Worm (Caenorhabditis elegans) whole organism, early embryonic: ENCODE measurements around the gene mrpl-48.

Experiments used
- B0310.2 ChIP-seq: sonication (generic microtip); optimal IDR thresholded peaks from 2 replicates; lab custom pipeline; 2016; ENCODE audit warnings: mild to moderate bottlenecking, missing genetic modification characterization, missing compliant biosample characterization
- F13C5.2 ChIP-seq: sonication (generic microtip); optimal IDR thresholded peaks from 2 replicates; lab custom pipeline; 2017; ENCODE audit warnings: mild to moderate bottlenecking, missing genetic modification characterization, inconsistent platforms, missing compliant biosample characterization
- aly-1 ChIP-seq: sonication (generic microtip); optimal IDR thresholded peaks from 2 replicates; lab custom pipeline; 2016; ENCODE audit warnings: missing genetic modification characterization, missing compliant biosample characterization
- ama-1 ChIP-seq: fragments of 150-350 bp; optimal IDR thresholded peaks from 2 replicates; lab custom pipeline; 2014
- ceh-13 ChIP-seq: fragments of 200-800 bp; sonication (Bioruptor generic); optimal IDR thresholded peaks from 2 replicates; lab custom pipeline; 2018; ENCODE audit warnings: mild to moderate bottlenecking, missing genetic modification characterization, missing compliant biosample characterization
- ceh-36 ChIP-seq: sonication (generic microtip); optimal IDR thresholded peaks from 2 replicates; lab custom pipeline; 2016; ENCODE audit warnings: missing genetic modification characterization, inconsistent platforms, missing compliant biosample characterization
- ets-7 ChIP-seq: sonication (generic microtip); optimal IDR thresholded peaks from 2 replicates; lab custom pipeline; 2016; ENCODE audit warnings: missing genotype, missing genetic modification characterization, missing compliant biosample characterization
- flt-1 ChIP-seq: fragments of 200-800 bp; sonication (Bioruptor generic); IDR thresholded peaks from 2 replicates; pipeline ENCODE4 v1.3.6; 2022; ENCODE audit warnings: missing genetic modification characterization, missing compliant biosample characterization
- hmbx-1 ChIP-seq: sonication (generic microtip); optimal IDR thresholded peaks from 2 replicates; lab custom pipeline; 2016; ENCODE audit warnings: mild to moderate bottlenecking, missing genetic modification characterization, missing compliant biosample characterization
- hmg-4 ChIP-seq: fragments of 200-800 bp; sonication (Bioruptor generic); optimal IDR thresholded peaks from 2 replicates; lab custom pipeline; 2018; ENCODE audit warnings: mild to moderate bottlenecking, missing genetic modification characterization, missing compliant biosample characterization
- hnd-1 ChIP-seq: sonication (generic microtip); optimal IDR thresholded peaks from 2 replicates; lab custom pipeline; 2016; ENCODE audit warnings: missing genetic modification characterization, missing compliant biosample characterization
- pes-1 ChIP-seq: fragments of 200-800 bp; sonication (Bioruptor generic); IDR thresholded peaks from 2 replicates; pipeline ENCODE4 v1.3.6; 2022; ENCODE audit warnings: missing genetic modification reagents, missing genetic modification characterization, missing compliant biosample characterization
- scrt-1 ChIP-seq: fragments of 200-800 bp; sonication (Bioruptor generic); IDR thresholded peaks from 2 replicates; pipeline ENCODE4 v1.3.6; 2022; ENCODE audit warnings: missing genetic modification characterization, missing compliant biosample characterization
- sea-1 ChIP-seq: fragments of 200-800 bp; sonication (Bioruptor generic); conservative IDR thresholded peaks from 2 replicates; pipeline ENCODE4 v1.3.6; 2022; ENCODE audit warnings: missing genetic modification characterization, missing compliant biosample characterization
- tbx-11 ChIP-seq: fragments of 200-800 bp; sonication (Bioruptor generic); IDR thresholded peaks from 2 replicates; pipeline ENCODE4 v1.3.6; 2022; ENCODE audit warnings: missing genetic modification characterization, missing compliant biosample characterization
- tbx-37 ChIP-seq: fragments of 200-800 bp; sonication (Bioruptor generic); conservative IDR thresholded peaks from 2 replicates; pipeline ENCODE4 v1.3.6; 2022; ENCODE audit warnings: missing genetic modification reagents, missing genetic modification characterization, missing compliant biosample characterization
- tra-4 ChIP-seq: sonication (generic microtip); optimal IDR thresholded peaks from 2 replicates; lab custom pipeline; 2017; ENCODE audit warnings: missing genetic modification characterization, missing compliant biosample characterization

The mrpl-48 gene

ce11 chrV:5593406-5593805, at the start of gene mrpl-48:
TSS of gene mrpl-48 (plus strand) at chrV:5593706.
- no peak for TF ChIP-seq hmbx-1

DNA sequence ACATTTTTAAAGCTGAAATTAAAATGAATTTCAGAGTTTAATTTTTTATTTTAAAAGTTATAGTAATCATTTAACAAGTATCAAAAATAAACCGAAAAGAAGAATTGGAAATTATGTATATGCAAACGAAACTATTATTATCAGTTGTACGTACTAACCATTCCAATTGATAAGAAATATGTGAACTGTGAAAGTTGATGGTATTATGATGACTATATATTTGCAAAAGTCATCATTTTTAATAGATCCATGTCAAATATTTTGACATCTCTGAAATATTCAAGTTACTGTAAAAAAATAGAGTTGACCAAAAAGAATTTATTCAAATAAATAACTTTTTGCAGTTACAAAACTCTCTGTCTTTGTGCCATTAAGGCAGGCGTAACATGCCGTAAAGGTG, 45.5 kb upstream of the mrpl-48 start, which contains the start of gene ugt-48:
ugt-48 (minus strand) TSS at position 12 of the 400 bp plus-strand sequence.
- TF ChIP-seq ceh-36, result no peak
- no peak for TF ChIP-seq tra-4

DNA sequence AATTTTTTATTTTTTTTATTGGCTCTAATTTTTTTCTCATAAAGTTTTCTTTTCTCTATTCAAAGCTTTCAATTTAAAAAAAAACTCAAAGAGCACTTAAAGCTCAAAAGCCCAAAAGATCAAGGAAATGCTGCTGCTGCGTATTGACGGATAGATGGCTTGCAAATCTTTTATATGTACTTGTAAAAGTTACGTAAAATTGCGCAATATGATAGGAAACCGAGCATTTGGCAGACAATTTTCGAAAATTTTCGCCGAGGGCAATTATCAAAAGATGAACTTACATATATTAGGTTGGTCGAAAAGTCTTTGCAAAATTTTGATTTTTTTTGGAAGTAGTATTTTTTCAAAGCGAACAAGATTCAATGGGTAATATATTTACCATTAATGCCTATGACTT, 45.0 kb upstream of the mrpl-48 start:
- TF ChIP-seq ama-1 (lab: Kevin White, UChicago) (no peak), tbx-37 (GFP tag; lab: Robert Waterston, UW) (no peak)

DNA sequence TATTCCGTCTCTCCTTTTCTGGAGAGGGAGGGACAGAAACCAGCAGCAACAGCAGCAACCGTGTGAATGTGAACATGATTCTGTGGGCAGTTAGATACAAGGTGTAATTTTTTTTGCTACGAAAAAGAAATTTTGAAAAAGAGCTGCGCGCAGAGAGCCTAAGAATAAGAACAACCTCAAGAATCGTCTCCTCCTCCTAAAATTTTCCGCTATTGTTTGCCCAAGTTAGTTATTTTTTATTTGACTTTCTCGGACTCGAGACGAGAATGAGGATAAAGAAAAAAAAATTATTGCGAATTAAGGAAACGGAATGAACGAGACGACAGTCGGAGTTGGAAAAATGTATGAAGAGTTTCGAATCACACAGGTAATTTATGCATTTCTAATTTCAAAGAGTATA, 34.9 kb upstream of the mrpl-48 start, which contains the start of gene glb-5:
glb-5 (plus strand) TSS at position 301 of the 400 bp plus-strand sequence.
- no peak for TF ChIP-seq F13C5.2

ce11 chrV:5559882-5560281, 33.6 kb upstream of the mrpl-48 start:
- TF ChIP-seq sea-1 (GFP tag; lab: Robert Waterston, UW) (no peak), hmg-4 (no peak), hmbx-1 (no peak), tbx-37 (GFP tag; lab: Robert Waterston, UW) (no peak)

ce11 chrV:5567119-5567518, 26.4 kb upstream of the mrpl-48 start, which contains the start of gene C18C4.7:
TSS of gene C18C4.7 (minus strand) at chrV:5567219.
- TF ChIP-seq ceh-13 (GFP tag; lab: Kevin White, UChicago) (no peak), pes-1 (GFP tag; lab: Robert Waterston, UW) (no peak), flt-1 (GFP tag; lab: Robert Waterston, UW) (no peak), tbx-11 (no peak)

DNA sequence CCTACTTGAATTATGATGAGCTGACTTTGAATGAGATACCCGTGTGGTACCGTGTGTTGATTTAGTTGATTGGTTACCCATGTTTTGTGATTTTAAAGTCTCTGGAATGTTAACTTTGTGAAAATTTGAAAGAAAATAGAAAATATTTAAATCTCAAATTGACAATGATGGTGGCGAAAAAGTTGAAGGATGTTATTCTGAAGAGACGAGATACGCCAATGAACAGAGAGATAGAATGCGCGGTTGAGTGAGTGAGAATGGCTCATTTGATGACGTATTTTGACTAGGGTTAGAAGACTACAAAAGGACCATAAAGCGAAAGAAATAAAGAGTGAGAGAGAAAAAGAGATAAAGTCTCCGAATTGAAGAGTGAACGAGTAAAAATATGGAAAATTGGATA, 23.1 kb upstream of the mrpl-48 start, which contains the start of gene glb-6:
glb-6 (minus strand) TSS at position 101 of the 400 bp plus-strand sequence.
- TF ChIP-seq ceh-13 (GFP tag; lab: Kevin White, UChicago), result no peak
- no peak for TF ChIP-seq pes-1 (GFP tag; lab: Robert Waterston, UW)
- TF ChIP-seq B0310.2 (tag; lab: Kevin White, UChicago), result no peak
- TF ChIP-seq ama-1 (lab: Kevin White, UChicago), result no peak
- no peak for TF ChIP-seq hmg-4
- TF ChIP-seq tbx-37 (GFP tag; lab: Robert Waterston, UW), result no peak
- no peak for TF ChIP-seq hnd-1 (tag; lab: Kevin White, UChicago)
- no peak for TF ChIP-seq ets-7 (tag; lab: Kevin White, UChicago)
- no peak for TF ChIP-seq hmbx-1
- no peak for TF ChIP-seq ceh-36
- TF ChIP-seq sea-1 (GFP tag; lab: Robert Waterston, UW), result no peak
- TF ChIP-seq F13C5.2, result no peak
- no peak for TF ChIP-seq tbx-11
- TF ChIP-seq aly-1 (tag; lab: Kevin White, UChicago), result no peak
- no peak for TF ChIP-seq tra-4
- TF ChIP-seq scrt-1, result no peak
- TF ChIP-seq flt-1 (GFP tag; lab: Robert Waterston, UW), result no peak

DNA sequence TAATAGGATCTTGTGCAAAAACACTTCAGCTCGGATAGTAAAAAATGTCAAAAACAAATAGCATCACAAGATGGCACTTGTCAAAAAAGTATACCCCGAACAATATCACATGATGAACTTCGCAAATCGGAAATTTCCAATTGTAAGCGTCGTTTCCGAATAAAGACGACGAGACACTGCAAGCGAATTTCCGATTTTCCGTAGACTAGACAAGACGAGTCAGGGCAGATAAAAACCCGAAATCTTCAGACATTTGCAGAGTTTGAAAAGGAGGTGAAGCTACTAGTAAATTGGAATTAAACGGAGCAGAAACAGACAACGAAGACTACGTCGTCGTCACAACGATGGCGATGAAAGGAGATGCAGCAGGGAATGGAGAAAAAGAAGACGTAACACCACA, 21.8 kb upstream of the mrpl-48 start:
- TF ChIP-seq sea-1 (GFP tag; lab: Robert Waterston, UW) (no peak), flt-1 (GFP tag; lab: Robert Waterston, UW) (no peak), ceh-36 (no peak), tbx-11 (no peak), B0310.2 (tag; lab: Kevin White, UChicago) (no peak), F13C5.2 (no peak), ama-1 (lab: Kevin White, UChicago) (no peak), tbx-37 (GFP tag; lab: Robert Waterston, UW) (no peak), pes-1 (GFP tag; lab: Robert Waterston, UW) (no peak), ets-7 (tag; lab: Kevin White, UChicago) (no peak), scrt-1 (no peak), ceh-13 (GFP tag; lab: Kevin White, UChicago) (no peak)

- no peak for TF ChIP-seq ceh-13 (GFP tag; lab: Kevin White, UChicago)
- no peak for TF ChIP-seq ama-1 (lab: Kevin White, UChicago)
- TF ChIP-seq ceh-36, result no peak
- TF ChIP-seq ets-7 (tag; lab: Kevin White, UChicago), result no peak
- no peak for TF ChIP-seq B0310.2 (tag; lab: Kevin White, UChicago)
- TF ChIP-seq hmbx-1, result no peak
- no peak for TF ChIP-seq hmg-4
Observed at ce11 chrV:5576008-5576407, 17.5 kb upstream of the mrpl-48 start.

ce11 chrV:5579666-5580065, 13.8 kb upstream of the mrpl-48 start:
- TF ChIP-seq pes-1 (GFP tag; lab: Robert Waterston, UW) (no peak), ceh-13 (GFP tag; lab: Kevin White, UChicago) (no peak), tbx-37 (GFP tag; lab: Robert Waterston, UW) (no peak), F13C5.2 (no peak), hmbx-1 (no peak), hnd-1 (tag; lab: Kevin White, UChicago) (no peak), aly-1 (tag; lab: Kevin White, UChicago) (no peak), B0310.2 (tag; lab: Kevin White, UChicago) (no peak), flt-1 (GFP tag; lab: Robert Waterston, UW) (no peak), sea-1 (GFP tag; lab: Robert Waterston, UW) (no peak), ama-1 (lab: Kevin White, UChicago) (no peak), tra-4 (no peak), scrt-1 (no peak), hmg-4 (no peak)
